Worm (Caenorhabditis elegans) whole organism, L4/young adult: ENCODE data around the gene zhit-3.

Experiments
- W03F9.2 ChIP-seq: fragments of 150-350 bp; optimal IDR thresholded peaks from 2 replicates; lab custom pipeline; 2014; ENCODE audit warnings: missing biosample characterization, missing genetic modification characterization
- dao-5 ChIP-seq: sonication (generic microtip); optimal IDR thresholded peaks from 2 replicates; lab custom pipeline; 2016; ENCODE audit warnings: missing genotype, missing genetic modification characterization, moderate library complexity, missing compliant biosample characterization
- him-1 ChIP-seq: sonication (generic microtip); optimal IDR thresholded peaks from 2 replicates; lab custom pipeline; 2016; ENCODE audit warnings: missing genotype, missing genetic modification reagents, missing genetic modification characterization, missing compliant biosample characterization

DNA sequence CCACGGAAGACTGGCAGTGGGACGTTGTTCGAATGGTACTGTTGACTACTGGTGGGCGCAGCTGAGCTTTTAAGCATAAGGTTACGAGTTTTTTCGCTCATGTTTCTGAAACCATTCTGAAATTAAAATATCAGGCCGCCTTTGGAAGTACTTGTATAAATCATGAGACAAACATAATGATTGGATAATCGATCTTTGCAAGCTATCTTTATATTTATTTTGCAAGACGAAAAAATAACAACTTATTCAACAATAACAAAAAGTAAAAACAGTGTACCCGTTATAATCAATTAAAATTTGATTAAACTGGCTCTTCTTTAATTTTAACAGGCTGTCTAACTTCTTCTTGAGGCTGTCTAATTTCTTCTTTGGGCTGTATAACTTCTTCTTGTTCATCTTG is 6.4 kb downstream of the zhit-3 start, which contains the start of gene ZK856.16:
- TF ChIP-seq dao-5 (no peak), him-1 (tag; lab: Kevin White, UChicago) (no peak), W03F9.2 (tag; lab: Kevin White, UChicago) (no peak)
